Fruit fly (Drosophila melanogaster): ENCODE data around the gene Hesr.

The Hesr gene

dm6 chrX:18205044-18205443, at the start of gene Hesr:
TSS of gene Hesr (minus strand) at chrX:18205144.
- no peak for TF ChIP-seq CG8478 (optimal IDR thresholded peaks at IDR 0.05)

dm6 chrX:18254465-18254864, 49.5 kb upstream of the Hesr start:
- no peak for TF ChIP-seq EcR (GFP tag; optimal IDR thresholded peaks at IDR 0.05)
- no peak for TF ChIP-seq CG8478 (optimal IDR thresholded peaks at IDR 0.05)
- no peak for TF ChIP-seq psq (optimal IDR thresholded peaks at IDR 0.05)
- no peak for TF ChIP-seq usp (GFP tag; optimal IDR thresholded peaks at IDR 0.05)
- TF ChIP-seq Dll (optimal IDR thresholded peaks at IDR 0.05), result no peak
- no peak for TF ChIP-seq pan (optimal IDR thresholded peaks at IDR 0.05)

- TF ChIP-seq EcR (GFP tag; optimal IDR thresholded peaks at IDR 0.05) (no peak), usp (GFP tag; optimal IDR thresholded peaks at IDR 0.05) (no peak), pan (optimal IDR thresholded peaks at IDR 0.05) (no peak), Dll (optimal IDR thresholded peaks at IDR 0.05) (no peak)
Observed at dm6 chrX:18253773-18254172, 48.8 kb upstream of the Hesr start.

dm6 chrX:18251910-18252309, 47.0 kb upstream of the Hesr start:
- TF ChIP-seq pan (optimal IDR thresholded peaks at IDR 0.05) (no peak), psq (optimal IDR thresholded peaks at IDR 0.05) (no peak), EcR (GFP tag; optimal IDR thresholded peaks at IDR 0.05) (no peak), Dll (optimal IDR thresholded peaks at IDR 0.05) (no peak), usp (GFP tag; optimal IDR thresholded peaks at IDR 0.05) (no peak), CG8478 (optimal IDR thresholded peaks at IDR 0.05) (no peak)

DNA sequence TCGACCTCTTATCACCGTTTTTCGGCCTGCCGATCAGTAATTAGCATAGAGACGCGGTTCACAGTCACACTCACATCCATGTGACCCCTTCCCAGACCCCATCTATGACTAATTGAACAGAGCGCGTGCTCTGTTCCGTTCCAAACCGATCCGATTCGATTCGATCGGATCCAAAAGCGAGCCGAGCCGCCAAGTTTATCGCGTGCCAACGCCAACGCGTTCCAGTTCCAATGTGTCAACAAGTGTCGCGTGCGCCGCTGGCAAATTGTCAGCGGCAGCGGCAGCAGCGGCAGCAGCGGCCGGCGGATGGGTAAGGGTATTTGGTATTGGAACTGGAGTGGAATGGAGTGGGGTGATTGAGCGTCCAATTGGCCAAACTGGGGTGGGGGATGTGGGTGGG, 43.3 kb upstream of the Hesr start:
- TF ChIP-seq Dll (optimal IDR thresholded peaks at IDR 0.05) (no peak), usp (GFP tag; optimal IDR thresholded peaks at IDR 0.05) (no peak), CG8478 (optimal IDR thresholded peaks at IDR 0.05) (no peak), EcR (GFP tag; optimal IDR thresholded peaks at IDR 0.05) (no peak), psq (optimal IDR thresholded peaks at IDR 0.05) (no peak), pan (optimal IDR thresholded peaks at IDR 0.05) (no peak)

dm6 chrX:18246842-18247241, 41.9 kb upstream of the Hesr start:
- TF ChIP-seq CG8478 (optimal IDR thresholded peaks at IDR 0.05), result no peak
- TF ChIP-seq Dll (optimal IDR thresholded peaks at IDR 0.05), result no peak
- no peak for TF ChIP-seq pan (optimal IDR thresholded peaks at IDR 0.05)
- TF ChIP-seq EcR (GFP tag; optimal IDR thresholded peaks at IDR 0.05), result no peak
- no peak for TF ChIP-seq usp (GFP tag; optimal IDR thresholded peaks at IDR 0.05)
- no peak for TF ChIP-seq psq (optimal IDR thresholded peaks at IDR 0.05)

dm6 chrX:18245182-18245581, 40.2 kb upstream of the Hesr start:
- TF ChIP-seq Dll (optimal IDR thresholded peaks at IDR 0.05) (no peak), CG8478 (optimal IDR thresholded peaks at IDR 0.05) (no peak), usp (GFP tag; optimal IDR thresholded peaks at IDR 0.05) (no peak), EcR (GFP tag; optimal IDR thresholded peaks at IDR 0.05) (no peak), psq (optimal IDR thresholded peaks at IDR 0.05) (no peak), pan (optimal IDR thresholded peaks at IDR 0.05) (no peak)

- TF ChIP-seq Dll (optimal IDR thresholded peaks at IDR 0.05), result peak; percentile 70
- no peak for TF ChIP-seq EcR (GFP tag; optimal IDR thresholded peaks at IDR 0.05)
Observed at dm6 chrX:18243376-18244272, 38.7 kb upstream of the Hesr start.

DNA sequence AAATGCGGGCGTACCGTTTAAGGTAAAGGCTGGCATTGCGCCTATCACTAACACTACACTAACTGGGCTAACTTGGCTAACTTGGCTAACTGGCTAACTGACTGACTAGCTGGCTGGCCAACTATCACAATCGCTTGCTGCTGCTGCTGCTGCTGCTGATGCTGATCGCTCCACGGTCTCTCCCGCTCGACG, 38.1 kb upstream of the Hesr start, which contains the start of gene upd2:
TSS of gene upd2 (minus strand) at position 101 of the 192 bp plus-strand sequence.
- TF ChIP-seq CG8478 (optimal IDR thresholded peaks at IDR 0.05) (no peak), psq (optimal IDR thresholded peaks at IDR 0.05) (no peak), Dll (optimal IDR thresholded peaks at IDR 0.05) (no peak)

DNA sequence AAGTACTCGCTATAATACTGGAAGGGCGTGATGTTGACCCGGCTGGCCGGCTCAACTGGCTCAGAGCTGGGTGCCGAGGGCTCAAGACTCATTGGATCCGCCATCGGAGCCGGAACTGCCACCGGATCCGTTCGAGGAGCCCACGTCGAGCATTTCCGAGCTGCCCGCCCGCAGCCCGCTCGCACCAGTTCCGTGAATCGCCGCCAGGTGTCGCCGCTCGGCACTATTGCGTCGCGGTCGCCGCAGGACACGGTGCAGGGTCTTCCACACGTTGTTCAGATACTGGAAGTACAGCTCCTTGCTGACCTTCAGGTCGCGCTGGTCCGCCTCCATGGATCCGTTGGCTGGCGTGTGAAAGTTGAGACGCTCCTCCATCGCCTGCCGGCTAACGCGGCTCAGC, 36.3 kb upstream of the Hesr start:
- TF ChIP-seq pan (optimal IDR thresholded peaks at IDR 0.05) (no peak), EcR (GFP tag; optimal IDR thresholded peaks at IDR 0.05) (no peak), psq (optimal IDR thresholded peaks at IDR 0.05) (no peak), usp (GFP tag; optimal IDR thresholded peaks at IDR 0.05) (no peak), Dll (optimal IDR thresholded peaks at IDR 0.05) (no peak), CG8478 (optimal IDR thresholded peaks at IDR 0.05) (no peak)

DNA sequence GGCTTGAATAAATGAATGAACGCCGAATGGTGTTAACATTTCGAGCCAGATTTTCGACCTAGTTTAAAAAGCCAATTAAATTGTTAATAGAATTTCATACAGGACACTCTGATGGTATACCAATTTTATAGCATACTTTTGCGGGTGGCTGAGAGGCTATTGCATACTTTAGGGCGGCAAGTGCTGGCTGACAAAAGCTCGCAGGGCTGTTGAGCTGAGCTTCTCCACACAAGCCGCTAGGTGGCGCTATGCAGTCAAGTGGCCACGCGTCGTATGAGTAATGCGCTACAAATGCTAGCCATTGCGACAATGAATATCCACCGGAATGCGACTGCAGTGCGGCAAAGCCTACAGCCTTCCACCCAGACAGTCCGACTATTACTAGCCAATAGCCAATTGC, 34.4 kb upstream of the Hesr start:
- TF ChIP-seq pan (optimal IDR thresholded peaks at IDR 0.05) (no peak), psq (optimal IDR thresholded peaks at IDR 0.05) (no peak), CG8478 (optimal IDR thresholded peaks at IDR 0.05) (no peak), usp (GFP tag; optimal IDR thresholded peaks at IDR 0.05) (no peak), EcR (GFP tag; optimal IDR thresholded peaks at IDR 0.05) (no peak), Dll (optimal IDR thresholded peaks at IDR 0.05) (no peak)

DNA sequence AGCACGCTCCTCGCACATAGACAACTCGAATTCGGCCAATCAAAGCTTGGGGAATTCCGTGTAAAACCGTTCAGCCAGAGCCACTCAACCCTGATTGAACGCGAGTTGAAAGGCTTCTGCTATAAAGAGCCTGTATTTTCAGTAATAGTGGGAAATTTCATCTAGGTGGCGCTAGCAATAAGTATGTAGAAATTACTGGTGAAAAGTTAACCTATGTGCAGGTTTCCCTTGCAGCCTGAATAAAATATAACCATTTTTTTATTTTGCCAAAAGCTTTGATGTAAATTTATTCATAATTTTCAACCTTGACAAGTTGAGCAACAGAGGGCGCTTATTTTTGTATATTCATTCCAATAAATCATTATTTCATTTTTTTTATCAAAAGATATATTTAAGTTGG, 33.5 kb upstream of the Hesr start:
- no peak for TF ChIP-seq EcR (GFP tag; optimal IDR thresholded peaks at IDR 0.05)
- TF ChIP-seq usp (GFP tag; optimal IDR thresholded peaks at IDR 0.05), result no peak
- TF ChIP-seq psq (optimal IDR thresholded peaks at IDR 0.05), result no peak
- no peak for TF ChIP-seq Dll (optimal IDR thresholded peaks at IDR 0.05)
- no peak for TF ChIP-seq pan (optimal IDR thresholded peaks at IDR 0.05)
- no peak for TF ChIP-seq CG8478 (optimal IDR thresholded peaks at IDR 0.05)

DNA sequence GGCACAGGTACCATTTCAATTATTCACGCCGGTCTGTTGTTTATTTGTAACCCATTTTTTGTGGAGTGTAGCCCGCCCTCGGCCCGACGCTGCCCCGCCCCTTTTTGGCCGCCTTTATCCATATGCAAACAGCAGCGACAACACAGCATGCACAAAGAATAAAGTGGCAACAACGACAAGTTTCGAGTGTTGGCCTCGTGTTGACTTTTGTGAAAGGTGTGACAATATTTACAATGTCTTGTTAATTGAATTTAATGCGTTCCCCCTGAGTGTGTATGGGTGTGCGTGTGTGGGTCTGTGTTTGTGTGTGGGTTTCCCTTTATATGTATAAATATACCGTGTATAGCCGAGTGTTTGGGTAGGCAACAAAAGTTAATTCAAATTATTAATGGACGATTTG, 32.9 kb upstream of the Hesr start:
- TF ChIP-seq psq (optimal IDR thresholded peaks at IDR 0.05) (no peak), EcR (GFP tag; optimal IDR thresholded peaks at IDR 0.05) (no peak), usp (GFP tag; optimal IDR thresholded peaks at IDR 0.05) (no peak), Dll (optimal IDR thresholded peaks at IDR 0.05) (no peak), pan (optimal IDR thresholded peaks at IDR 0.05) (no peak), CG8478 (optimal IDR thresholded peaks at IDR 0.05) (no peak)

All from whole organism.